Fruit fly (Drosophila melanogaster): ENCODE results near the gene abd-A.

The abd-A gene

dm6 chr3R:16769404-16769803 lies 60.4 kb downstream of the abd-A start (continued):
- TF ChIP-seq CG14014 (GFP tag; IDR thresholded peaks at IDR 0.05) = 0 out of 2 replicates have a peak, but pooled peaks have one; percentile 12
- TF ChIP-seq crp (GFP tag; optimal IDR thresholded peaks at IDR 0.05) = no peak
- no peak for TF ChIP-seq CG8290 (GFP tag; optimal IDR thresholded peaks at IDR 0.05)
- TF ChIP-seq CG8290 (tag; optimal IDR thresholded peaks at IDR 0.05) = no peak
- peak; percentile 64 for TF ChIP-seq dmrt11E (tag; optimal IDR thresholded peaks at IDR 0.05)
- peak; percentile 62 for TF ChIP-seq zfh1 (GFP tag; IDR thresholded peaks at IDR 0.05)
- TF ChIP-seq Ptx1 (GFP tag; IDR thresholded peaks at IDR 0.05) = peak; percentile 56
- no peak for TF ChIP-seq sima (GFP tag; optimal IDR thresholded peaks at IDR 0.05)
- TF ChIP-seq CG4820 (GFP tag; optimal IDR thresholded peaks at IDR 0.05) = peak; percentile 31
- no peak for TF ChIP-seq Myb (GFP tag; optimal IDR thresholded peaks at IDR 0.05)
- no peak for TF ChIP-seq CG30020 (tag; optimal IDR thresholded peaks at IDR 0.05)
- TF ChIP-seq CG11247 (GFP tag; IDR thresholded peaks at IDR 0.05) = 0 out of 2 replicates have a peak, but pooled peaks have one; percentile 17
- no peak for TF ChIP-seq CG11456 (GFP tag; IDR thresholded peaks at IDR 0.05)
- TF ChIP-seq prd (optimal IDR thresholded peaks at IDR 0.05) = no peak
- TF ChIP-seq prd (GFP tag; IDR thresholded peaks at IDR 0.05) = peak; percentile 50; the same call in 1 of the 3 replicates
- TF ChIP-seq Jarid2 (GFP tag; optimal IDR thresholded peaks at IDR 0.05) = no peak
- TF ChIP-seq CG31224 (GFP tag; IDR thresholded peaks at IDR 0.05) = 0 out of 2 replicates have a peak, but pooled peaks have one; percentile 14
- TF ChIP-seq CG7372 (GFP tag; IDR thresholded peaks at IDR 0.05) = no peak

dm6 chr3R:16765770-16766169 lies 64.1 kb downstream of the abd-A start:
- no peak for TF ChIP-seq HLH54F (GFP tag; optimal IDR thresholded peaks at IDR 0.05)
- no peak for TF ChIP-seq CG13296 (GFP tag; optimal IDR thresholded peaks at IDR 0.05)
- peak; percentile 54; the same call in 1 of the 2 replicates for TF ChIP-seq crol (GFP tag; IDR thresholded peaks at IDR 0.05)
- no peak for TF ChIP-seq CG12659 (GFP tag; optimal IDR thresholded peaks at IDR 0.05)
- TF ChIP-seq Deaf1 (tag; optimal IDR thresholded peaks at IDR 0.05) = no peak
- no peak for TF ChIP-seq CG17802 (tag; optimal IDR thresholded peaks at IDR 0.05)
- TF ChIP-seq gcm (GFP tag; optimal IDR thresholded peaks at IDR 0.05) = no peak
- no peak for TF ChIP-seq BEAF-32 (GFP tag; optimal IDR thresholded peaks at IDR 0.05)
- TF ChIP-seq twi (tag; optimal IDR thresholded peaks at IDR 0.05) = peak; percentile 3
- no peak for TF ChIP-seq CG18011 (GFP tag; optimal IDR thresholded peaks at IDR 0.05)
- no peak for TF ChIP-seq CG12071 (GFP tag; optimal IDR thresholded peaks at IDR 0.05)
- no peak for TF ChIP-seq CG4730 (GFP tag; IDR thresholded peaks at IDR 0.05)
- TF ChIP-seq CG33213 (GFP tag; optimal IDR thresholded peaks at IDR 0.05) = no peak
- peak; percentile 48 for TF ChIP-seq zen (tag; optimal IDR thresholded peaks at IDR 0.05)
- no peak for TF ChIP-seq CG8359 (GFP tag; optimal IDR thresholded peaks at IDR 0.05; ENCODE audit: borderline replicate concordance)
- TF ChIP-seq kni (GFP tag; optimal IDR thresholded peaks at IDR 0.05) = peak; percentile 1
- no peak for TF ChIP-seq CG2889 (GFP tag; IDR thresholded peaks at IDR 0.05)
- no peak for TF ChIP-seq CG11560 (tag; IDR thresholded peaks at IDR 0.05)
- TF ChIP-seq stc (GFP tag; IDR thresholded peaks at IDR 0.05) = no peak
- no peak for TF ChIP-seq NFAT (GFP tag; IDR thresholded peaks at IDR 0.05)
- TF ChIP-seq Bdp1 (GFP tag; optimal IDR thresholded peaks at IDR 0.05) = no peak
- TF ChIP-seq Atf-2 (GFP tag; optimal IDR thresholded peaks at IDR 0.05) = no peak
- no peak for TF ChIP-seq sna (GFP tag; IDR thresholded peaks at IDR 0.05; ENCODE audit: partially characterized antibody)
- TF ChIP-seq hth (optimal IDR thresholded peaks at IDR 0.05) = peak; percentile 51
- no peak for TF ChIP-seq CG11247 (GFP tag; IDR thresholded peaks at IDR 0.05)
- no peak for TF ChIP-seq Dip3 (GFP tag; optimal IDR thresholded peaks at IDR 0.05)
- TF ChIP-seq caup (GFP tag; optimal IDR thresholded peaks at IDR 0.05; ENCODE audit: severe bottlenecking) = no peak
- no peak for TF ChIP-seq Elba2 (GFP tag; optimal IDR thresholded peaks at IDR 0.05)
- peak; percentile 80 for TF ChIP-seq abd-A (tag; optimal IDR thresholded peaks at IDR 0.05)
- no peak for TF ChIP-seq gro (GFP tag; optimal IDR thresholded peaks at IDR 0.05)
- no peak for TF ChIP-seq CG13424 (tag; optimal IDR thresholded peaks at IDR 0.05)
